Fruit fly (Drosophila melanogaster) whole organism, embryonic: ENCODE data around the gene Vsx2.

Experiments
- Bteb2 ChIP-seq: fragments of 200-800 bp; sonication (Bioruptor generic); optimal IDR thresholded peaks from 2 replicates; lab custom pipeline; 2016; ENCODE audit warnings: missing biosample characterization, missing genetic modification characterization
- CG1024 ChIP-seq: fragments of 200-800 bp; sonication (Bioruptor generic); IDR thresholded peaks from 2 replicates; pipeline ENCODE4 v1.3.6; 2022; ENCODE audit warnings: missing biosample characterization, missing genetic modification characterization
- CG10462 ChIP-seq: fragments of 200-800 bp; sonication (Bioruptor generic); optimal IDR thresholded peaks from 2 replicates; lab custom pipeline; 2016; ENCODE audit warnings: missing biosample characterization, missing genetic modification characterization
- CG11085 ChIP-seq: fragments of 200-800 bp; sonication (Bioruptor generic); IDR thresholded peaks from 2 replicates; pipeline ENCODE4 v1.3.6; 2022; ENCODE audit warnings: missing biosample characterization, missing genetic modification characterization
- CG11093 ChIP-seq: fragments of 200-800 bp; sonication (Bioruptor generic); IDR thresholded peaks from 3 replicates; pipeline ENCODE4 v1.3.6; 2022; ENCODE audit warnings: missing biosample characterization, missing genetic modification characterization
- CG11398 ChIP-seq: fragments of 200-800 bp; sonication (Bioruptor generic); optimal IDR thresholded peaks from 2 replicates; lab custom pipeline; 2016; ENCODE audit warnings: missing biosample characterization, missing genetic modification characterization
- CG11696 ChIP-seq: fragments of 200-800 bp; sonication (Bioruptor generic); IDR thresholded peaks from 2 replicates; pipeline ENCODE4 v1.3.6; 2022; ENCODE audit warnings: missing biosample characterization, missing genetic modification characterization
- CG12236 ChIP-seq: fragments of 200-800 bp; sonication (Bioruptor generic); optimal IDR thresholded peaks from 2 replicates; lab custom pipeline; 2016; ENCODE audit warnings: missing biosample characterization, missing genetic modification characterization
- CG13424 ChIP-seq: fragments of 200-800 bp; sonication (Bioruptor generic); optimal IDR thresholded peaks from 2 replicates; lab custom pipeline; 2019; ENCODE audit warnings: missing biosample characterization, mild to moderate bottlenecking, missing genetic modification characterization, moderate library complexity
- CG1529 ChIP-seq: fragments of 200-800 bp; sonication (Bioruptor generic); optimal IDR thresholded peaks from 3 replicates; lab custom pipeline; 2018; ENCODE audit warnings: missing biosample characterization, missing genetic modification characterization
- CG15479 ChIP-seq: fragments of 200-800 bp; sonication (Bioruptor generic); optimal IDR thresholded peaks from 3 replicates; lab custom pipeline; 2019; ENCODE audit warnings: missing biosample characterization, mild to moderate bottlenecking, missing genetic modification characterization, moderate library complexity
- CG15601 ChIP-seq: fragments of 200-800 bp; sonication (Bioruptor generic); optimal IDR thresholded peaks from 3 replicates; lab custom pipeline; 2019; ENCODE audit warnings: missing biosample characterization, mild to moderate bottlenecking, missing genetic modification characterization, moderate library complexity
- CG3726 ChIP-seq: fragments of 200-800 bp; sonication (Bioruptor generic); IDR thresholded peaks from 3 replicates; pipeline ENCODE4, ENCODE4 v1.3.6; 2022; ENCODE audit warnings: missing biosample characterization, missing genetic modification characterization
- CG6765 ChIP-seq: fragments of 200-800 bp; sonication (Bioruptor generic); optimal IDR thresholded peaks from 3 replicates; lab custom pipeline; 2017; ENCODE audit warnings: missing biosample characterization, mild to moderate bottlenecking, missing genetic modification characterization
- CG7839 ChIP-seq: fragments of 200-800 bp; sonication (Bioruptor generic); optimal IDR thresholded peaks from 3 replicates; lab custom pipeline; 2018; ENCODE audit warnings: missing biosample characterization, mild to moderate bottlenecking, missing genetic modification characterization, moderate library complexity
- CG9437 ChIP-seq: fragments of 200-800 bp; sonication (Bioruptor generic); optimal IDR thresholded peaks from 2 replicates; lab custom pipeline; 2018; ENCODE audit warnings: missing biosample characterization, mild to moderate bottlenecking, missing genetic modification characterization
- Dll ChIP-seq: fragments of 200-800 bp; sonication (Bioruptor generic); IDR thresholded peaks from 4 replicates; pipeline ENCODE4 v1.3.6; 2022; ENCODE audit warnings: missing biosample characterization, missing genetic modification characterization; ENCODE audit not compliant: partially characterized antibody
- Dp ChIP-seq: fragments of 200-800 bp; sonication (Bioruptor generic); optimal IDR thresholded peaks from 2 replicates; lab custom pipeline; 2018; ENCODE audit warnings: missing biosample characterization, mild to moderate bottlenecking, missing genetic modification characterization, moderate library complexity
- Dref ChIP-seq: fragments of 200-800 bp; sonication (Bioruptor generic); IDR thresholded peaks from 2 replicates; pipeline ENCODE4 v1.3.6; 2022; ENCODE audit warnings: missing biosample characterization, missing genetic modification characterization
- Drgx ChIP-seq: fragments of 200-800 bp; sonication (Bioruptor generic); IDR thresholded peaks from 2 replicates; pipeline ENCODE4 v1.3.6; 2022; ENCODE audit warnings: missing biosample characterization, missing genetic modification characterization
- E2f1 ChIP-seq: fragments of 200-800 bp; sonication (Bioruptor generic); IDR thresholded peaks from 2 replicates; pipeline ENCODE4 v1.3.6; 2022; ENCODE audit warnings: missing biosample characterization, missing genetic modification characterization
- HLH3B ChIP-seq: fragments of 200-800 bp; sonication (Bioruptor generic); IDR thresholded peaks from 2 replicates; pipeline ENCODE4 v1.3.6; 2022; ENCODE audit warnings: missing biosample characterization, missing genetic modification characterization
- Hmr ChIP-seq: fragments of 200-800 bp; sonication (Bioruptor generic); optimal IDR thresholded peaks from 3 replicates; lab custom pipeline; 2017; ENCODE audit warnings: mild to moderate bottlenecking, missing biosample characterization, missing genetic modification reagents, missing genetic modification characterization
- Hr51 ChIP-seq, 2 experiments: fragments of 200-800 bp; sonication (Bioruptor generic); optimal IDR thresholded peaks; 2 replicates in 1 of 2; 3 replicates in 1 of 2; lab custom pipeline; 2016 to 2018; ENCODE audit warnings: missing biosample characterization in 2 of 2, missing genetic modification characterization in 2 of 2, mild to moderate bottlenecking in 1 of 2, moderate library complexity in 1 of 2
- Hr78 ChIP-seq, 2 experiments: fragments of 200-800 bp in 1 of 2; fragments of >200 bp in 1 of 2; sonication (Bioruptor generic) in 1 of 2; optimal IDR thresholded peaks; 2 replicates each; lab custom pipeline; 2017 to 2019; ENCODE audit warnings: missing biosample characterization in 2 of 2, missing genetic modification characterization in 2 of 2, mild to moderate bottlenecking in 1 of 2, moderate library complexity in 1 of 2
- Lim3 ChIP-seq: fragments of 200-800 bp; sonication (Bioruptor generic); IDR thresholded peaks from 2 replicates; pipeline ENCODE4 v1.3.6; 2022; ENCODE audit warnings: missing biosample characterization, missing genetic modification characterization
- Neu2 ChIP-seq: fragments of 200-800 bp; sonication (Bioruptor generic); optimal IDR thresholded peaks from 3 replicates; lab custom pipeline; 2016; ENCODE audit warnings: missing biosample characterization, missing genetic modification characterization, borderline replicate concordance
- Oli ChIP-seq: fragments of 200-800 bp; sonication (Bioruptor generic); optimal IDR thresholded peaks from 2 replicates; lab custom pipeline; 2018; ENCODE audit warnings: missing biosample characterization, mild to moderate bottlenecking, missing genetic modification characterization, moderate library complexity
- Sin3A ChIP-seq: fragments of >200 bp; optimal IDR thresholded peaks from 2 replicates; lab custom pipeline; 2018
- Ssrp ChIP-seq: fragments of 200-800 bp; sonication (Bioruptor generic); optimal IDR thresholded peaks from 2 replicates; lab custom pipeline; 2018; ENCODE audit warnings: missing biosample characterization, mild to moderate bottlenecking, missing genetic modification characterization, moderate library complexity
- ap ChIP-seq: fragments of 200-800 bp; sonication (Bioruptor generic); IDR thresholded peaks from 2 replicates; pipeline ENCODE4 v1.3.6; 2022; ENCODE audit warnings: missing biosample characterization, missing genetic modification characterization
- chinmo ChIP-seq: fragments of 200-800 bp; sonication (Bioruptor generic); IDR thresholded peaks from 4 replicates; pipeline ENCODE4 v1.3.6; 2022; ENCODE audit warnings: missing biosample characterization, missing genetic modification characterization; ENCODE audit not compliant: partially characterized antibody
- ci ChIP-seq: fragments of 200-800 bp; sonication (Bioruptor generic); IDR thresholded peaks from 3 replicates; pipeline ENCODE4 v1.3.6; 2022; ENCODE audit warnings: missing biosample characterization, missing genetic modification characterization
- cwo ChIP-seq: fragments of 200-800 bp; sonication (Bioruptor generic); optimal IDR thresholded peaks from 3 replicates; lab custom pipeline; 2017; ENCODE audit warnings: missing biosample characterization, missing genetic modification characterization, mild to moderate bottlenecking, moderate library complexity, missing genetic modification reagents
- dpn ChIP-seq, 2 experiments: fragments of 200-800 bp; sonication (Bioruptor generic); optimal IDR thresholded peaks; 3 replicates each; lab custom pipeline; 2016; ENCODE audit warnings: missing biosample characterization in 2 of 2, missing genetic modification characterization in 2 of 2
- esg ChIP-seq: fragments of 200-800 bp; sonication (Bioruptor generic); conservative IDR thresholded peaks from 2 replicates; pipeline ENCODE4 v1.3.6; 2022; ENCODE audit warnings: missing biosample characterization, missing genetic modification characterization
- gcm2 ChIP-seq: fragments of 200-800 bp; sonication (Bioruptor generic); optimal IDR thresholded peaks from 2 replicates; lab custom pipeline; 2016; ENCODE audit warnings: missing biosample characterization, missing genetic modification characterization
- kay ChIP-seq: fragments of 200-800 bp; sonication (Bioruptor generic); optimal IDR thresholded peaks from 2 replicates; lab custom pipeline; 2016; ENCODE audit warnings: missing biosample characterization, missing genetic modification characterization
- lmd ChIP-seq: fragments of 200-800 bp; sonication (Bioruptor generic); IDR thresholded peaks from 2 replicates; pipeline ENCODE4 v1.3.6; 2022; ENCODE audit warnings: missing biosample characterization, missing genetic modification characterization
- lov ChIP-seq, 2 experiments: fragments of 200-800 bp in 1 of 2; fragments of >200 bp in 1 of 2; sonication (Bioruptor generic) in 1 of 2; IDR thresholded peaks in 1 of 2; optimal IDR thresholded peaks in 1 of 2; 2 replicates in 1 of 2; 3 replicates in 1 of 2; pipeline versions ENCODE4 v1.3.6 to Lab custom; 2017 to 2022; ENCODE audit warnings: missing biosample characterization in 1 of 2, missing genetic modification characterization in 1 of 2
- odd ChIP-seq: fragments of 200-800 bp; sonication (Bioruptor generic); optimal IDR thresholded peaks from 2 replicates; lab custom pipeline; 2017; ENCODE audit warnings: missing biosample characterization, mild to moderate bottlenecking, missing genetic modification characterization
- p53 ChIP-seq: fragments of 200-800 bp; sonication (Bioruptor generic); optimal IDR thresholded peaks from 2 replicates; lab custom pipeline; 2016; ENCODE audit warnings: missing biosample characterization, missing genetic modification characterization
- ro ChIP-seq: fragments of 200-800 bp; sonication (Bioruptor generic); IDR thresholded peaks from 2 replicates; pipeline ENCODE4 v1.3.6; 2022; ENCODE audit warnings: missing biosample characterization, missing genetic modification characterization
- so ChIP-seq: fragments of 200-800 bp; sonication (Bioruptor generic); IDR thresholded peaks from 3 replicates; pipeline ENCODE4 v1.3.6; 2022; ENCODE audit warnings: missing biosample characterization, missing genetic modification characterization
- stc ChIP-seq: fragments of 200-800 bp; sonication (Bioruptor generic); IDR thresholded peaks from 2 replicates; pipeline ENCODE4 v1.3.6; 2022; ENCODE audit warnings: missing biosample characterization, missing genetic modification characterization
- tap ChIP-seq: fragments of 200-800 bp; optimal IDR thresholded peaks from 3 replicates; lab custom pipeline; 2019; ENCODE audit warnings: missing biosample characterization, mild to moderate bottlenecking, missing genetic modification characterization, moderate library complexity
- tna ChIP-seq: fragments of 200-800 bp; sonication (Bioruptor generic); IDR thresholded peaks from 2 replicates; pipeline ENCODE4 v1.3.6; 2022; ENCODE audit warnings: missing biosample characterization, missing genetic modification characterization; ENCODE audit not compliant: partially characterized antibody
- ttk ChIP-seq: fragments of 200-800 bp; sonication (Bioruptor generic); IDR thresholded peaks from 2 replicates; pipeline ENCODE4 v2.1.2; 2022; ENCODE audit warnings: missing biosample characterization, missing genetic modification characterization
- zfh2 ChIP-seq: fragments of 200-800 bp; sonication (Bioruptor generic); optimal IDR thresholded peaks from 2 replicates; lab custom pipeline; 2016; ENCODE audit warnings: missing biosample characterization, missing genetic modification characterization

The Vsx2 gene

dm6 chrX:5515903-5516658 is 43.9 kb downstream of the Vsx2 start, which contains the start of gene CG12730 (continued):
- TF ChIP-seq odd (GFP tag; lab: Kevin White, UChicago), result no peak
- TF ChIP-seq CG6765 (GFP tag; lab: Kevin White, UChicago), result no peak
- no peak for TF ChIP-seq CG11085 (GFP tag; lab: Robert Waterston, UW)
- no peak for TF ChIP-seq CG11398 (GFP tag; lab: Kevin White, UChicago)
- no peak for TF ChIP-seq CG9437 (GFP tag; lab: Kevin White, UChicago)
- no peak for TF ChIP-seq esg (GFP tag; lab: Robert Waterston, UW)
- TF ChIP-seq Hmr, result no peak
- TF ChIP-seq Dref, result no peak
- TF ChIP-seq CG3726 (GFP tag; lab: Robert Waterston, UW), result 0 out of 3 replicates have a peak, but pooled peaks have one; percentile 34
- TF ChIP-seq ci (GFP tag; lab: Robert Waterston, UW), result peak; percentile 41; the same call in 1 of the 3 replicates
- TF ChIP-seq kay (GFP tag; lab: Kevin White, UChicago), result no peak
- TF ChIP-seq ap, result peak; percentile 28; the same call in 1 of the 2 replicates
- TF ChIP-seq Oli (tag; lab: Kevin White, UChicago), result peak; percentile 4
- TF ChIP-seq zfh2 (GFP tag; lab: Kevin White, UChicago), result no peak
- TF ChIP-seq Hr51 (GFP tag; optimal IDR thresholded peaks at IDR 0.05; lab: Kevin White, UChicago), result peak in 1 of 2 experiments; percentile 46
- TF ChIP-seq Dll, result no peak
- peak; percentile 53 for TF ChIP-seq CG7839
- TF ChIP-seq CG13424 (tag; lab: Kevin White, UChicago), result no peak
- no peak for TF ChIP-seq lov (optimal IDR thresholded peaks at IDR 0.05; lab: Kevin White, UChicago)
- no peak for TF ChIP-seq lov (GFP tag; IDR thresholded peaks at IDR 0.05; lab: Robert Waterston, UW)
- TF ChIP-seq cwo (GFP tag; lab: Kevin White, UChicago), result no peak
- TF ChIP-seq CG1024 (GFP tag; lab: Robert Waterston, UW), result no peak
- no peak for TF ChIP-seq CG1529 (GFP tag; lab: Kevin White, UChicago)
- 0 out of 3 replicates have a peak, but pooled peaks have one; percentile 39 for TF ChIP-seq CG11093
- no peak for TF ChIP-seq tap (tag; lab: Kevin White, UChicago)
- TF ChIP-seq stc (GFP tag; lab: Robert Waterston, UW), result peak; percentile 35; the same call in 1 of the 2 replicates
- no peak for TF ChIP-seq CG10462 (GFP tag; lab: Kevin White, UChicago)
- peak; percentile 41; the same call in 1 of the 2 replicates for TF ChIP-seq lmd (GFP tag; lab: Robert Waterston, UW)
- peak; percentile 34; the same call in 1 of the 2 replicates for TF ChIP-seq Drgx (GFP tag; lab: Robert Waterston, UW)
- TF ChIP-seq Bteb2 (GFP tag; lab: Kevin White, UChicago), result no peak
- peak; percentile 36 for TF ChIP-seq E2f1 (GFP tag; lab: Robert Waterston, UW)
- no peak for TF ChIP-seq CG15479 (GFP tag; lab: Kevin White, UChicago)
- no peak for TF ChIP-seq Hr78 (GFP tag; optimal IDR thresholded peaks at IDR 0.05; lab: Kevin White, UChicago)
- no peak for TF ChIP-seq ro (GFP tag; lab: Robert Waterston, UW)
- TF ChIP-seq Sin3A (lab: Kevin White, UChicago), result no peak
- TF ChIP-seq CG11696 (GFP tag; lab: Robert Waterston, UW), result no peak
- no peak for TF ChIP-seq Neu2 (GFP tag; lab: Kevin White, UChicago)
- TF ChIP-seq Dp (GFP tag; lab: Kevin White, UChicago), result no peak
- TF ChIP-seq Lim3 (GFP tag; lab: Robert Waterston, UW), result no peak
- no peak for TF ChIP-seq gcm2 (GFP tag; lab: Kevin White, UChicago)
- TF ChIP-seq CG12236 (GFP tag; lab: Kevin White, UChicago), result no peak
- TF ChIP-seq HLH3B (GFP tag; lab: Robert Waterston, UW), result peak; percentile 52; the same call in 1 of the 2 replicates
- no peak for TF ChIP-seq so (GFP tag; lab: Robert Waterston, UW)
- peak in 1 of 2 experiments; percentile 23 for TF ChIP-seq dpn (GFP tag; optimal IDR thresholded peaks at IDR 0.05; lab: Kevin White, UChicago)
- no peak for TF ChIP-seq CG15601 (tag; lab: Kevin White, UChicago)
- TF ChIP-seq p53 (GFP tag; lab: Kevin White, UChicago), result no peak
- 0 out of 4 replicates have a peak, but pooled peaks have one; percentile 22 for TF ChIP-seq chinmo (GFP tag; lab: Robert Waterston, UW)
- TF ChIP-seq tna (GFP tag; lab: Robert Waterston, UW), result no peak
- peak; percentile 38; the same call in 1 of the 2 replicates for TF ChIP-seq ttk
- no peak for TF ChIP-seq Ssrp (tag; lab: Kevin White, UChicago)
